Worm (Caenorhabditis elegans): Measurements from ENCODE around the gene F29B9.12.

F29B9.12 gene

DNA sequence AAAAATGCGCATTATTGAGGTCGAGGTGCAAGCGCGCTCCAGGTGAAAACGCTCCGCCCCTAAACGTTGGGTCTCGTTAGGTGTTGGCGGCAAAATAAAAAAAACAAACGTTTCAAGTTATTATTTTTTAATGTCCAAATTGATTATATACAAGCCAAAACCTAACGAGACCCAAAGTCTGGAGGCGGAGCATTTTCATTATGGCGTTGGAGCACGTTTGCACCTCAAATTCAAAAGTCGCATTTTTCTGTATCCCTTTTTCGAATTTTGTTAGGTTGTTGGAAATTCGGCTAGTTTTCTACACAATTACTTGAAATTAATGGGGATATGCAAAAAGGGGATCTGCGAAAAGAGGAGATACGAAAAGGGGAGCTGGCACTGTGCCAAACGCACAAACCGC, 11.5 kb upstream of the F29B9.12 start, which contains the start of gene col-111:
TSS of gene col-111 (minus strand) at position 101 of the 400 bp plus-strand sequence.
- no peak for TF ChIP-seq unc-62 (GFP tag; optimal IDR thresholded peaks at IDR 0.05)

DNA sequence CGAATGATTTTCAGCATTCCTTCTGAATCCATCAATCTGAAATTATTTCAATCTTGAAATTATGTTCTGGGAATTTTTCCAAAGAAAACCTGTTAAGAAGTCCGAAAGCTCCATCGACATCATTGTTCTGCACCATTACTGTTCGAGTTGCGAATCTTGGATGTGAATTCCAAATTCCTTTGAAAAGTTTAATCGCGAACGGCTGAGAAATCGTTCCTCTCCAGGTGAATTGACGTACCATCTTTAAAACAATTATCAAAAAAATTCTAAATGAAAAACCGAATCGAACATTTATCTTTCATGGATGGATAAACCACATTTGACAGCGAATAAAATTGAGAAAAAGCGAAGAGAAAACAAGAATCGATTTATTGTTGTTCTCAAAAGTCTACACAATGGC, 10.1 kb upstream of the F29B9.12 start, which contains the start of gene mrps-21:
TSS of gene mrps-21 (minus strand) at position 241 of the 400 bp plus-strand sequence.
- no peak for TF ChIP-seq unc-62 (GFP tag; optimal IDR thresholded peaks at IDR 0.05)

DNA sequence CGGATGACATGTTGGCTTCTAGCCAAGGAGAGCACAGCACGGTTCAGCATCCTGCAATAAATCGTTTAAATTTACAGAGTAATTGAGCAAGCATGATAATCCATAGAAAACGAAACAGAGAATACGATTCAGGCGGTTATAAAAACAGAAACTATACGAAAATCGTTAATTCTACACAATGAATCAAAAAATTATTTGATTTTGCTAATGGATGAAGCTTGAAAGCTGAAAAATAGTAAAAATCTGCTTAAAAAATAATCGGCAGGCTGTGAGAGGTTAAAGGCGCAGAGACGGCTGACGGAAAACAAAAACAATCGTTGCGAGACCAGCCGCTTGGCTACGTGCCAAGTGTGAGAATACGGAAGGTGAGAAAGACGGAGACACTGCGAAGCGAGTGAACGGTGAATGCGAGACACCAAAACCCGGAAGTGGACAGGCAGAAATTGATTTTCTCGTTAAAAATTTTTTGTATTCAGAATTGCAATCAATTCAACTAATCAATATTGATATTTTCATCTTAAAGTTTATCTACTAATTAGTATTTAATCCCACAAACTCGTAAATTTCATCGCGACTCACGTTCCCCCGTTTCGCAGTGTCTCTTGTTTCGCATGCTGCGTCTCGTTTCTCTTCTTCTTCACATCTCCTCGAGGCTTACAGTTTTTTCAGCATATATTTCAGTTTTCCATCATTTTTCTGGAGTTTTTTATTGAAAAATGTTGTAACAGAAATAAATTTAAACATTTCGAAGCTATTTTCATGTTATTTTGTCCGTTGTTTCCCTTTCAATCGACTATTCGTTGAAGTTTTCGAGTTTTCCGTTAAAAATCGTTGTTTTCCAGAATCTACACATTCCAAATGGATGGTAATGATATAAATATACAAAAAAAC, 8.9 kb upstream of the F29B9.12 start, which contains the start of the genes F29B9.11 and jmjd-1.2:
TSS of gene F29B9.11 (minus strand) at position 51 of the 891 bp plus-strand sequence.
TSS of gene jmjd-1.2 (plus strand) at position 841 of the 891 bp plus-strand sequence.
- no peak for TF ChIP-seq unc-62 (GFP tag; optimal IDR thresholded peaks at IDR 0.05)

DNA sequence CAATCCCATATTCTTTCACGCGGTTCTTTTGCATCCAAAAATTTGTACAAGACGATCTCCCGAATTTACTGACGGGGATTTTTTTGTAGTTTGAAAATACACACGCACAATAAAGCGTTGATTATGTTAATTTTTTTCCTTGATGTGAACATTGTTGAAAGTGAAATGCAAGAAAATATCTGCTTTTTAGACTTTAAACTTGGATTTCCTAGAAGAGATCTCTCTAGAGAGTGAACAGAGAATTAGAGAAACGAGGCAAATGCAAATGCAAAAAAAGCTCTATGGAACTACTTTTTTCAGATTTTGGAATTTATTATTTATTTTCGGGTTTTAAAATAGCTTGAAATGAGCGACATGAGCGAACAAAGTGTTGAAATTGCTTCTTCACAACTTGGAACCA, 4.3 kb upstream of the F29B9.12 start, which contains the start of gene F29B9.1:
TSS of gene F29B9.1 (plus strand) at position 301 of the 400 bp plus-strand sequence.
- TF ChIP-seq unc-62 (GFP tag; optimal IDR thresholded peaks at IDR 0.05) = no peak

DNA sequence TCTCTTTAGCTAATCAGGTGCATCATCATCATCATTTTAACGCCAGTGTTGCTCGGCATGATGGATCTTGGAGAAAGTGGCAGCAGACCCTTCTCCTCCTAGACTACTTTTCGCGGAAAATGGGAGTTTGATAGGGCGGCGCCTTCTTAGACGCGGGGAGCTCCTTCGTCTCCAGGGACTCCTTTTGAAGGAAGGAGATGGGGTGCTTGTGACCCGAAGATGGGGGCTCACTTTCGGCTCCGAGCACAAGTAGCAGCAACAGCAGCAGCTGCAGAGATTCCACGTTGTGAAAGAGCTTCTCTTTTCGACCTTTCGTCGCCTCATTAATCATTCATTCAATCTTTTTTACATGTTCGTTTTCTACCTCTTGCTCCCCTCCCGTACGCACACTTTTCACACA, 2.0 kb upstream of the F29B9.12 start:
- no peak for TF ChIP-seq unc-62 (GFP tag; optimal IDR thresholded peaks at IDR 0.05)

DNA sequence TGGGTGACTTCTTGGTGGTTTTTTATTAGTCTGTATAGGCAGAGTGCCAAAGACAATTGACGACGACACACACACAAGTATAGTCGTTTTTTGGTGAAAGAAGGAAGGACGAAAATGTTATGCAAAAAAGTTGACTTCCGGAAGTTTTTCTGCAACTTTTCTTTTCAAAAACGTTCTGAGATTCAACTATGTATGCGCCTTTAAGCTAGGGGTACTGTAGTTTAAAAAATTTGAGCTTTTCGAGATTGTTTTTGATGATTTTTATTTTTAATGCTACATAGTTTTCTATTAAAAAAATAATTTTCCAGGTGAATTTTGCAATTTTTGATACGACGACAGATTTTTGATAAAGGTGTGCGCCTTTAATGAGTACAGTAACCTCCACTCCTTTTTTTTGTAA, 1.5 kb upstream of the F29B9.12 start:
- no peak for TF ChIP-seq unc-62 (GFP tag; optimal IDR thresholded peaks at IDR 0.05)

DNA sequence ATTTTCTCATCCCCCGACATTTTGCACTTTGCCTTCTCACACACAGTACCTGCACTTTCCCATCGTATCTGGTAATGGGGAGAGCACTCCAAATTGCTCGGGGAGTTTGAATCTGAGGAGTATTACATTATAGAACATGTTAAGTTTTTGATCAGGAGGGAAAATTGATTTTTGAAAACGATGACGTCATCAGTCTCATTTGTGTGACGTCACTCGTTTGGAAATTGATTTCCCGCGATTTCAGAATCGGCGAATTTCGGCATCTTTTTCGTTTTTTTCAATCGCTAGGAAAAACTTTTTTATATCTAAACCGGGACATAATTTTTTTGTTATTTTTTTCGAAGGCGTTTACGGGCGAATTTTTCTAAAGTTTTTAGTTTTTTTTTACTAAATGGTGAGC, 4.0 kb downstream of the F29B9.12 start:
- no peak for TF ChIP-seq unc-62 (GFP tag; optimal IDR thresholded peaks at IDR 0.05)

DNA sequence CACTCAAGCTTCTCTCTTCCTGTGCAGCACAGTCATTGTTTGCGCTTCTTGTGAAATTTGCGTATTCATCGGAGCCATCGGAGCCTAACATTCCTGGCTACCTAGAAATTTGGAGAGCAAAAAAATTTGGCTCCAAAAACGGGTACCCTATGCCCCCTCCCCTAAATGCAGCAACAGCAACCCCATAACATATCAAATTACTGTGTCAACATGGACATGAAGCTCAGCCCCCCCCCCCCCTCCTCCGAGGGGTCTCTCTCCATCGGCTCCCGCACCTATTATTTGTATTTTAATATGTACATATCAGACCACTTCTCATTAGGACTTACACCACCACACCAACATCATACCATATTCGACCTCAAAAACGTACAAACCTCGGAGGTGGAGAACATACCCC, 5.0 kb downstream of the F29B9.12 start:
- TF ChIP-seq unc-62 (GFP tag; optimal IDR thresholded peaks at IDR 0.05) = no peak

DNA sequence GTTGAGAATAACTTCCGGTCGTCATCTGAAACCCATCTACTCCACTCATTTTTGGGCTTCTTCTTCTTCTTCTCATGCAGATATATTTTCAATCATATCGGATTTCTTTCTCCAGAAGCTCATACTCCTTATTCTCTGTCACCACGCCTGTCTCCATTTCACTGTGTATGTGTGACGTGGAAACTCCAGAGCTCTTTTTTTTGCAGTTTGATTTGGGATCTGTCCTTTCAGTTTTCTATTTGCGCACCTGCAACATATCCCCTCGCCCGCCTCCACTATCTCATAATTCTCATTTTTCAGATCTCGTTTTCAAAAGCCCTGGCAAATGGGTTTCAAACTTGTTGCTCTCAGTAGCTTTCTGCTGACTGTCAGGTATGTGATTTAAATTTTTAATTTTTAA, 9.4 kb downstream of the F29B9.12 start, which contains the start of gene kin-36:
TSS of gene kin-36 (plus strand) at position 301 of the 400 bp plus-strand sequence.
- TF ChIP-seq unc-62 (GFP tag; optimal IDR thresholded peaks at IDR 0.05) = no peak

DNA sequence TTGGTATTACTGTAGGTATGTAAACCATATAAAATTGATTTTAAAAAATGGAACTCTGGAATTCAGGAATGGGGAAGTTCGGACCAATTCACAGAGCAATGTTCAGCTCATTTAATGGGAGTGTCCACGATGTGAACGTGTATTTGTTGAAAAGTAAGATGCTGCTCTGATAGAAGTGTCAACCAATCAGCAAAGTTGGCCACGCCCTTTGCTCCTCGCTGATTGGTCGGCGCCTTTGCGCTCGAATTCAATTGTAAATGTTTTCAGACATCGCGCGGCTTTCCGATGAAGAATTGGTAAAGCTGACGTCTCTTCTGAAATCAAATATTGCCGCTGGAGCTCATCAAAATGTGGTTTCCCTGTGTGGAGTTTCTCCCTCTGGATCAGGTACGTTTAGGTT, 13.8 kb downstream of the F29B9.12 start:
- no peak for TF ChIP-seq unc-62 (GFP tag; optimal IDR thresholded peaks at IDR 0.05)

DNA sequence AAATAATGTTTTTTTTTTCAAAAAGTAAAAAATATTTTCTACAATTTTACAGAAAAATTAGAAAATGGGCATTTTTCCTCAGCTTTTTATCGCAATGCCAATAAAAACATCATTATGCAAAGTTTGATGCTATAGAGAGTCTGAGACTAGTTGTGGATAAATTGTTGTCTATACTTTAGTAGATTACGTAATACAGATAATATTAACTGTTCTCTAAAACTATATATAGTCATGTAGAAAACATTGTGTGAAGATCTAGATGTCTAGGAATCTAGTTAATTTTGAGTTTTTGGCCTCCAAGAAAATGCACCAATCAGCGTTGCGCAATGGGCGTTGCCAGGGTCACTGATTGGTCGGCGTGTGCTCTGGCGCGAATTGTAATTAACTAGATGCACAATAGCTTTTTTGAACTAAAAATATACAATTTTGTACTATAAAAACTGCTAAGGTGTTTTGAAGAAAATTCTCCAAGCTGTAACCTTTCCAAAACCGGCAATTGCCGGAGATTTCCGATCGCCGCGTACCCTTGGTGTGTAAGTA, 17.0 kb downstream of the F29B9.12 start:
- TF ChIP-seq unc-62 (GFP tag; optimal IDR thresholded peaks at IDR 0.05) = no peak

DNA sequence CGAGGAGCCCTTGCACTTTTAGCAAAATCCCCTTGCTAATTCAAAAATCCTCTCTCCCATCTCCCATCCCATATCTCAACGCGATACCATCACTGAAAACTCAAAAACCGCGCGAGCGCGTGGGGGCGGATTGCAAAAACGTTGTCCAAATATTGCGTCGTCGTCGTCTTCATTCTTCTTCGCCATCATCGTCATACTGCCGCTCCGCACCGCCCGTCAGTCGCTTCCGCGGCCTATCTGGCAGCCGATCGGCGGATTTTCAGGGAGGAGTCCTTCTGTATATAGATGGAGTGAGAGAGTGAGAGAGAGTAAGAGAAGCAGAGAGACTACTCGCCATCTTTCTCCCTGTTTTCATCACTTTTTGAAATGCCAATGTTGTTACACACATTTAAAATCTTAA, 17.6 kb downstream of the F29B9.12 start:
- TF ChIP-seq unc-62 (GFP tag; optimal IDR thresholded peaks at IDR 0.05) = no peak

DNA sequence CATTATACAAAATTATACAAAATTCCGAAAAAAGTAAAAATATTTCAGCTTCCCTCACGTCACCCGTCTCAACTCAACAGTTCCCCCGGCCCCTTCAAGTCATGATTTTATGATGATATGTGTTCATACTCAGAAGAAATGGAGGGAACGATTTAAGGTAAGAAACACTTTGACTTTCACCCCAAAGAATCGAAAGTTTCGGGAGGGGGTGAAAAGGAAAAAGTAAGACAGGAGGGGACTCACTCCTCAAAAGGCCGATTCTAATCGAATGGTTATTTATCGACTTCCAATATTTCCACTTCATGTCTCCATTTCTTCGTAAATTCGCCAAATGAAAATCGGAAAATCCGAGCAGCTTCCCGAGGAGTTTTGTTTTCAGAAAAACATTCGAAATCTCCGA, 18.9 kb downstream of the F29B9.12 start, which contains the start of gene bus-4:
TSS of gene bus-4 (plus strand) at position 49 of the 400 bp plus-strand sequence.
- no peak for TF ChIP-seq unc-62 (GFP tag; optimal IDR thresholded peaks at IDR 0.05)

DNA sequence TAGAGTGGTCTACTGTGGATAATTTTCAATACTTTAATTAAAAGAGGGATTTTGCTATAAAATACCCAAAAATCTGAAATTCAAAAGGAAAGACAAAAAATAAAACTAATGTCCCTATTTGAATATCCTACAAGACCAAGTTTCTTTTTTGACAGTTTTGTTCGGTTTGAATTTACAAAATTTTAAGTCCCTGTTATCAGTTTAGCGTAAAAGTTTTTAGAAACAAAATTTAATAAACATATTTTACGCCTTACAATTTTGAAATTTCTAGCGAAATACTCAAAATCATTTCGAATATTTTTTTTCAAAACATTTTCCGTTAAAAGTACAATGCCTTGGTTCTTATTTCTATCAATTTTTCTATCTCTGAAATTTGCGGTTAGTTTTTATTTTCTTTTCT, 23.1 kb downstream of the F29B9.12 start, which contains the start of gene spe-51:
TSS of gene spe-51 (plus strand) at position 301 of the 400 bp plus-strand sequence.
- no peak for TF ChIP-seq unc-62 (GFP tag; optimal IDR thresholded peaks at IDR 0.05)

DNA sequence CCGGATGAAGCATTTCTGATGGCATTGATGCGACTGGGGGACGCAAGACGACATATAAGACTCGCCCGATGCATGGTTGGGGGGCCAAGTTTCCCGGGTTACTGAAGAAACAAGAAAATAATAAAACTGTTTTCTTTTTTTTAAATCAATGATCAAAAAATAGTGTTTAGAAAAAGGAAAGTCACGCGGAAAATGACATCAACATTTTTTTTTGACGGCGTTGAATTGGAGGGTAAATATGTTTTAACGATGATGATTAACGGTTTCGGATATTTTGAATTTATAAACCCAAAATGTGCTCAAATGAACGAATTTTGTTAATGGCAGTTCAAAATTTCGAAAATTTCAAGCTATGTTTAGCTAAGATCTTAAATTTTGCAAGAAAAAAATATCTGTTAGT, 34.6 kb downstream of the F29B9.12 start, which contains the start of gene ogdh-1:
TSS of gene ogdh-1 (minus strand) at position 101 of the 400 bp plus-strand sequence.
- TF ChIP-seq unc-62 (GFP tag; optimal IDR thresholded peaks at IDR 0.05) = no peak

DNA sequence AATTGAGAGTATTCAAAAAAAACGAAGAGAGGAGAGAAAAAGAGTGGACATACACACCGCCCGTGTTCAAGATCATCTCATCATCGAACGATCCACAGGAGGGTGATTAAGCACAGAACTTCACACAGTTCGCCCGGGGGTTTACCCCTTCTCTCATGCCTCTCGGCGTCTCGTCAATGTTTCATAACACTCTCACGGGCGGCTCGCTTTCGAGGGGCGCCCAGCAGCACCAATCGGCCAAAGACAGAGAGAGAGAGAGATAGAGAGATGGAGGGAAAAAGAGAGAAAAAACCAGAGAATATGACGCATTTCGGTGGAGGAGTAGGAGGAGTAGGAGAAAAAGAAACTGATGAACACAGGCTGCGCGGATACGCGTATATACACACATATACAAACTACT, 35.8 kb downstream of the F29B9.12 start:
- TF ChIP-seq unc-62 (GFP tag; optimal IDR thresholded peaks at IDR 0.05) = no peak
